Fruit fly (Drosophila melanogaster): Measurements from ENCODE around the gene CG42305.

DNA sequence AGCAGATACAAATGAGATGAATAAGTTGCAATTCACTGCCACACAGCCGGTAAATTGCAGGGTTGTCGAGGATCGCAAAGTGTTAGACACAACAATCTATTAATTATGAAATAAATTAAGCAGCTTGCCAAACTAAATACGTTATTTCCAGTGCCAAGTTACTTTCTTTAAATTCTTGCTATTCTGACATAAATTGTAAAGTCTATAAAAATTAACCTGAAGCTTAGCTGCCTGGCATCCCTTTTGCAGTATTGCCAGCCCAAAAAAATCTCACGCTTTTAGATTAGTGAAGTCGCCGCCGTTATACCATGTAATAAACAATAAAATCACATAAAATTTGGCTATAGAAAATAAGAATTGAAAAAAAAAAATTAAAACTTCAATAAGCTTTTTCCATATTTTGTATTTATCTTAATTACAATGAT, 45.2 kb downstream of the CG42305 start:
- TF ChIP-seq Ets98B (GFP tag; IDR thresholded peaks at IDR 0.05): peak; percentile 97
- peak; percentile 92 for TF ChIP-seq Pif1B (GFP tag; optimal IDR thresholded peaks at IDR 0.05)
- peak; percentile 95 for TF ChIP-seq CG8301 (tag; optimal IDR thresholded peaks at IDR 0.05)
- peak; percentile 95 for TF ChIP-seq CG34367 (tag; optimal IDR thresholded peaks at IDR 0.05)
- TF ChIP-seq EcR (GFP tag; optimal IDR thresholded peaks at IDR 0.05): no peak
- peak; percentile 97 for TF ChIP-seq fd96Ca (GFP tag; IDR thresholded peaks at IDR 0.05)
- TF ChIP-seq CG15710 (tag; optimal IDR thresholded peaks at IDR 0.05): peak; percentile 95
